Worm (Caenorhabditis elegans) whole organism, L4 larva: Measurements from ENCODE around the gene C12D12.1.

ENCODE experiments used
- dmd-6 ChIP-seq: fragments of 200-800 bp; sonication (Bioruptor generic); IDR thresholded peaks from 2 replicates; pipeline ENCODE4 v1.3.6; 2022; ENCODE audit warnings: missing genetic modification reagents, missing genetic modification characterization, missing compliant biosample characterization
- dmd-9 ChIP-seq: fragments of 200-800 bp; sonication (Bioruptor generic); IDR thresholded peaks from 2 replicates; pipeline ENCODE4 v1.3.6; 2022; ENCODE audit warnings: missing genetic modification reagents, missing genetic modification characterization, missing compliant biosample characterization
- dve-1 ChIP-seq: sonication (generic microtip); optimal IDR thresholded peaks from 2 replicates; lab custom pipeline; 2017; ENCODE audit warnings: antibody characterized with exemption, mild to moderate bottlenecking, missing genetic modification characterization, missing compliant biosample characterization; ENCODE audit not compliant: insufficient read depth
- jun-1 ChIP-seq: fragments of 150-350 bp; optimal IDR thresholded peaks from 2 replicates; lab custom pipeline; 2014; ENCODE audit warnings: missing biosample characterization, missing genetic modification reagents, missing genetic modification characterization
- lir-3 ChIP-seq: sonication (generic microtip); optimal IDR thresholded peaks from 2 replicates; lab custom pipeline; 2016; ENCODE audit warnings: mild to moderate bottlenecking, missing genetic modification characterization, missing compliant biosample characterization
- nhr-76 ChIP-seq: fragments of 150-350 bp; optimal IDR thresholded peaks from 2 replicates; lab custom pipeline; 2014; ENCODE audit warnings: missing biosample characterization, missing genetic modification characterization
- unc-130 ChIP-seq: sonication (generic microtip); optimal IDR thresholded peaks from 2 replicates; lab custom pipeline; 2016; ENCODE audit warnings: missing genetic modification reagents, missing genetic modification characterization, missing compliant biosample characterization
- zag-1 ChIP-seq: fragments of 150-350 bp; optimal IDR thresholded peaks from 2 replicates; lab custom pipeline; 2014; ENCODE audit warnings: missing biosample characterization, missing genetic modification characterization
- ztf-7 ChIP-seq: fragments of 150-350 bp; optimal IDR thresholded peaks from 2 replicates; lab custom pipeline; 2014; ENCODE audit warnings: missing biosample characterization, missing genetic modification characterization

ce11 chrX:3532919-3533318 lies 33.9 kb downstream of the C12D12.1 start, which contains the start of gene F56B6.6:
- TF ChIP-seq lir-3 (tag; lab: Kevin White, UChicago) = no peak
- TF ChIP-seq unc-130 (GFP tag; lab: Kevin White, UChicago) = no peak
- TF ChIP-seq nhr-76 = no peak
- TF ChIP-seq zag-1 (tag; lab: Kevin White, UChicago) = no peak
- TF ChIP-seq jun-1 (tag; lab: Kevin White, UChicago) = no peak
- no peak for TF ChIP-seq ztf-7 (tag; lab: Kevin White, UChicago)
- no peak for TF ChIP-seq dmd-9 (GFP tag; lab: Robert Waterston, UW)
- no peak for TF ChIP-seq dmd-6 (GFP tag; lab: Robert Waterston, UW)
- no peak for TF ChIP-seq dve-1 (tag; lab: Kevin White, UChicago)
